Worm (Caenorhabditis elegans): ENCODE results near the gene trpp-9.

DNA sequence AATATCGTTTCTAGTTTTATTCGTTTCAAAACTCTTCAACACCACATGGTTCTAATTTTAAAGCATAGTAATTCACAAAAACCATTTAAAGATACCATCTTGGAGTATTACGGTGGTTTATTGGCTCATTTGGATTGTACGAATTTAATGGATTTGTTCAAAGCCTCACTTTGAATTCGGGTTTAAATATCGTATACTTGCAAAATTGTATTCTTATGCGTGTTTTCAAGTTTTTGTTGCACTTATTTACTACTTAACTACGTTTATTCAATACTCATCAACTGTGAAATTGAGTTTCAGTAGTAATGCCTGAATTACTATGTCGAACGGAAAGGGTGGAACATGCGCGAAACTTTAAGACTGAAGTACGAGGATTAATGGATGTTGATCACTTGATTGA is 21.7 kb downstream of the trpp-9 start, which contains the start of gene abts-2:
- TF ChIP-seq dao-5 (tag; optimal IDR thresholded peaks at IDR 0.05), result no peak
- no peak for TF ChIP-seq him-1 (tag; optimal IDR thresholded peaks at IDR 0.05)
